2 worm cellular contexts compared by ENCODE assay signal in the genomic region with DNA sequence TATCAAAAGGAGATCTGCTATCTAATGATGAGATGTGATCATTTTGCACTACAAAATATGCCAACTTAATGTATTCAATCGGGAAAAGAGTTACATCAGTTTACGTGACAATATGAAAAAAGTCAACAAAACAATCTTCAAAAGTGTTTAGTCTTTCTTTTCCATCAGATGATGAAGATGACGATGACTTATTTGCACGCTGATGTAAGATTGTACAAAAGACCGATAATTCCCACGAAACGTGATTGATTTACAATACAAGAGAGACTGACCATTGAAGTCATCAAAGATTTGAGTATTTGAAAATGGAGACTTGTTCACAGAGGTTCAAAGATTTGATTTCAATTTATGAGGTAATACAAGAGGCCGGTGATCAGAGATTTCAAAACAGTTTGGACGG.
TF ChIP-seq lines count a peak whose summit lies in the region.

No protein-coding gene starts in this region.

TF ChIP-seq in whole organism, L1 larva, 84 proteins besides CTCF, POLR2A, EP300 and RAD21 (continued from another document):
- no peak for TF ChIP-seq dpl-1 (GFP tag; optimal IDR thresholded peaks at IDR 0.05; lab: Kevin White, UChicago)
- TF ChIP-seq efl-1 (optimal IDR thresholded peaks at IDR 0.05; lab: Kevin White, UChicago) = no peak
- peak in 1 of 2 experiments; percentile 43 for TF ChIP-seq efl-1 (GFP tag; optimal IDR thresholded peaks at IDR 0.05 in 1 of 2; lab: Kevin White, UChicago)
- peak; percentile 23 for TF ChIP-seq mep-1 (tag; optimal IDR thresholded peaks at IDR 0.05; lab: Kevin White, UChicago)
- no peak for TF ChIP-seq lir-3 (tag; optimal IDR thresholded peaks at IDR 0.05; lab: Kevin White, UChicago; ENCODE audit: poor library complexity)
- no peak for TF ChIP-seq C16A3.4 (tag; optimal IDR thresholded peaks at IDR 0.05; lab: Kevin White, UChicago)
- no peak for TF ChIP-seq dsc-1 (tag; optimal IDR thresholded peaks at IDR 0.05; lab: Kevin White, UChicago)
- TF ChIP-seq nhr-47 (tag; optimal IDR thresholded peaks at IDR 0.05; lab: Kevin White, UChicago) = no peak
- TF ChIP-seq snu-23 (GFP tag; optimal IDR thresholded peaks at IDR 0.05; lab: Kevin White, UChicago) = peak; percentile 38
- TF ChIP-seq zag-1 (tag; optimal IDR thresholded peaks at IDR 0.05; lab: Kevin White, UChicago) = no peak
- no peak for TF ChIP-seq vab-15 (tag; optimal IDR thresholded peaks at IDR 0.05; lab: Kevin White, UChicago)

TF ChIP-seq in whole organism, L2 larva, 48 proteins besides CTCF, POLR2A, EP300 and RAD21 (continued from another document):
- no peak for TF ChIP-seq C34F6.9 (tag; optimal IDR thresholded peaks at IDR 0.05; lab: Kevin White, UChicago)
